Worm (Caenorhabditis elegans): ENCODE data around the gene gpx-5.

gpx-5 gene

DNA sequence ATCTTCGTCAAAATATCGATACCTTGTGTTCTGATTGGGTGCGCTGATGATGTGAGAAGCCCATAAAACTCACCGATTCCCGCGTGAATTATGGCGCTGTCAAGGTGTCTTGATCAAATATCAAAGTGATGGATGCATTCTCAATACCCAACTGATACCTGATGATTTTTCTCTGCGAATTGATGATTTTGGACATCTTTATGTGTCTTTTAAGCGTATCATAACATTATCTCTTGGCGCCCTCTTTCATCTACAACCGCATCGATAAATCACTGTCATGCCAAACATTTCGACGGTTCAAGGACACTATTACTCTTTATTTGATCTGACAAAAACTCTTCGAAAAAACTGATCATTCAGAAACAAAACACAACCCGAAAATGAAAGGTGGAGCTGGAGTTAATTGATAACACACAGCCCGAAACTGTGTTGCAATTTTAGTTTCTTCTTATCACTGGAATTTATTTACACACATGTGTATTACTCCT, 37.2 kb upstream of the gpx-5 start:
- TF ChIP-seq lin-38 (GFP tag; IDR thresholded peaks at IDR 0.05), result no peak
- no peak for TF ChIP-seq dve-1 (tag; optimal IDR thresholded peaks at IDR 0.05; ENCODE audit: insufficient read depth)
- TF ChIP-seq daf-16 (GFP tag; optimal IDR thresholded peaks at IDR 0.05), result no peak
- peak; percentile 76 for TF ChIP-seq daf-16 (tag; optimal IDR thresholded peaks at IDR 0.05)
- TF ChIP-seq aha-1 (tag), result no peak
- no peak for TF ChIP-seq mxl-2 (GFP tag; conservative IDR thresholded peaks at IDR 0.05)
- TF ChIP-seq mxl-3 (GFP tag; optimal IDR thresholded peaks at IDR 0.05), result peak; percentile 34
- peak; percentile 56 for TF ChIP-seq hlh-11 (tag; optimal IDR thresholded peaks at IDR 0.05)
- no peak for TF ChIP-seq sdz-12 (GFP tag; optimal IDR thresholded peaks at IDR 0.05)
- peak; percentile 78 for TF ChIP-seq pqm-1 (tag; optimal IDR thresholded peaks at IDR 0.05)
- no peak for TF ChIP-seq ceh-44 (GFP tag; IDR thresholded peaks at IDR 0.05)
- no peak for TF ChIP-seq zfp-2 (tag; optimal IDR thresholded peaks at IDR 0.05)
- TF ChIP-seq D1046.2 (GFP tag; IDR thresholded peaks at IDR 0.05), result no peak
- no peak; the same call in 1 of the 2 replicates for TF ChIP-seq php-3 (GFP tag; IDR thresholded peaks at IDR 0.05)
- TF ChIP-seq madf-9 (GFP tag; conservative IDR thresholded peaks at IDR 0.05), result no peak
- TF ChIP-seq nhr-10 (tag; optimal IDR thresholded peaks at IDR 0.05), result peak; percentile 6
- peak; percentile 31 for TF ChIP-seq mep-1 (tag; optimal IDR thresholded peaks at IDR 0.05)
- peak; percentile 29; the same call in 1 of the 2 replicates for TF ChIP-seq dmd-6 (GFP tag; IDR thresholded peaks at IDR 0.05)
- no peak for TF ChIP-seq dmd-9 (GFP tag; IDR thresholded peaks at IDR 0.05)
- no peak for TF ChIP-seq aly-2 (tag; optimal IDR thresholded peaks at IDR 0.05)
- TF ChIP-seq ctbp-1 (GFP tag; IDR thresholded peaks at IDR 0.05), result no peak
- TF ChIP-seq saeg-2 (GFP tag; IDR thresholded peaks at IDR 0.05), result no peak
- no peak for TF ChIP-seq F44E2.7 (GFP tag; IDR thresholded peaks at IDR 0.05)
- no peak for TF ChIP-seq T20F7.1 (GFP tag; optimal IDR thresholded peaks at IDR 0.05)
- TF ChIP-seq hif-1 (tag; optimal IDR thresholded peaks at IDR 0.05), result no peak
- TF ChIP-seq nhr-25 (tag; optimal IDR thresholded peaks at IDR 0.05; ENCODE audit: borderline replicate concordance, insufficient read depth), result peak; percentile 56
- peak; percentile 79 for TF ChIP-seq ceh-20 (GFP tag; IDR thresholded peaks at IDR 0.05)
- no peak for TF ChIP-seq lim-7 (GFP tag; IDR thresholded peaks at IDR 0.05)
- TF ChIP-seq mdl-1 (tag; optimal IDR thresholded peaks at IDR 0.05), result peak in 1 of 2 experiments; percentile 28
- TF ChIP-seq hlh-30 (tag; optimal IDR thresholded peaks at IDR 0.05; ENCODE audit: insufficient read depth), result peak; percentile 26
- no peak for TF ChIP-seq nhr-237 (tag; optimal IDR thresholded peaks at IDR 0.05)
- TF ChIP-seq unc-62 (GFP tag; optimal IDR thresholded peaks at IDR 0.05 in 1 of 2), result peak in 1 of 2 experiments; percentile 100
- TF ChIP-seq unc-62 (tag; optimal IDR thresholded peaks at IDR 0.05), result no peak
- TF ChIP-seq tra-1 (GFP tag; IDR thresholded peaks at IDR 0.05), result peak; percentile 45; the same call in 1 of the 2 replicates
- peak; percentile 28 for TF ChIP-seq nhr-11 (tag; optimal IDR thresholded peaks at IDR 0.05)
- no peak for TF ChIP-seq lin-29 (GFP tag; IDR thresholded peaks at IDR 0.05)
- TF ChIP-seq nhr-28 (tag; optimal IDR thresholded peaks at IDR 0.05), result peak; percentile 52
- TF ChIP-seq nhr-48 (tag; optimal IDR thresholded peaks at IDR 0.05), result peak; percentile 40
- TF ChIP-seq F37D6.2 (tag; optimal IDR thresholded peaks at IDR 0.05), result no peak
- no peak for TF ChIP-seq ztf-11 (tag; optimal IDR thresholded peaks at IDR 0.05)

- TF ChIP-seq mxl-3 (GFP tag; optimal IDR thresholded peaks at IDR 0.05), result no peak
- TF ChIP-seq fkh-10 (GFP tag; optimal IDR thresholded peaks at IDR 0.05), result no peak
- TF ChIP-seq lin-29 (GFP tag; IDR thresholded peaks at IDR 0.05), result no peak
- no peak for TF ChIP-seq ama-1 (optimal IDR thresholded peaks at IDR 0.05)
- no peak for TF ChIP-seq spr-1 (tag; optimal IDR thresholded peaks at IDR 0.05)
- no peak for TF ChIP-seq zfp-2 (tag; optimal IDR thresholded peaks at IDR 0.05)
- TF ChIP-seq nhr-237 (tag; optimal IDR thresholded peaks at IDR 0.05), result no peak
- TF ChIP-seq hlh-11 (tag; optimal IDR thresholded peaks at IDR 0.05), result no peak
- no peak for TF ChIP-seq Y48G9A.11 (GFP tag; IDR thresholded peaks at IDR 0.05)
- TF ChIP-seq aha-1 (tag), result peak; percentile 80
- TF ChIP-seq hlh-30 (tag; optimal IDR thresholded peaks at IDR 0.05; ENCODE audit: insufficient read depth), result peak; percentile 66
- no peak for TF ChIP-seq lin-13 (GFP tag; optimal IDR thresholded peaks at IDR 0.05)
- TF ChIP-seq dpl-1 (GFP tag; optimal IDR thresholded peaks at IDR 0.05), result no peak
- TF ChIP-seq nhr-111 (GFP tag; optimal IDR thresholded peaks at IDR 0.05), result no peak
- no peak for TF ChIP-seq zip-2 (tag; optimal IDR thresholded peaks at IDR 0.05)
- TF ChIP-seq daf-16 (GFP tag; optimal IDR thresholded peaks at IDR 0.05), result peak in 1 of 2 experiments; percentile 18
- TF ChIP-seq daf-16 (tag; optimal IDR thresholded peaks at IDR 0.05), result no peak
- no peak for TF ChIP-seq nhr-11 (tag; optimal IDR thresholded peaks at IDR 0.05)
- TF ChIP-seq egl-43 (GFP tag; IDR thresholded peaks at IDR 0.05), result no peak
- TF ChIP-seq ceh-62 (tag; optimal IDR thresholded peaks at IDR 0.05), result no peak
Measured at ce11 chrX:9548011-9548795, 36.3 kb upstream of the gpx-5 start.

Data from whole organism, L4 larva.